Worm (Caenorhabditis elegans) whole organism, midembryonic: ENCODE data around the gene C09B8.8.

Experiments used
- T22C8.4 ChIP-seq: fragments of 200-800 bp; sonication (Bioruptor generic); IDR thresholded peaks from 2 replicates; pipeline ENCODE4 v1.3.6; 2022; ENCODE audit warnings: missing genetic modification characterization, missing compliant biosample characterization
- cog-1 ChIP-seq: sonication (generic microtip); optimal IDR thresholded peaks from 2 replicates; lab custom pipeline; 2016; ENCODE audit warnings: missing genetic modification characterization, missing compliant biosample characterization
- flt-1 ChIP-seq: fragments of 200-800 bp; sonication (Bioruptor generic); IDR thresholded peaks from 2 replicates; pipeline ENCODE4 v1.3.6; 2022; ENCODE audit warnings: missing genetic modification characterization, missing compliant biosample characterization
- klf-2 ChIP-seq: fragments of 200-800 bp; sonication (Bioruptor generic); conservative IDR thresholded peaks from 2 replicates; pipeline ENCODE4 v1.3.6; 2022; ENCODE audit warnings: missing genetic modification reagents, missing genetic modification characterization, missing compliant biosample characterization
- med-1 ChIP-seq: sonication (generic microtip); optimal IDR thresholded peaks from 2 replicates; lab custom pipeline; 2017; ENCODE audit warnings: missing genetic modification characterization, mild to moderate bottlenecking, missing compliant biosample characterization, antibody characterized with exemption, missing genetic modification reagents; ENCODE audit not compliant: insufficient read depth
- ref-1 ChIP-seq: fragments of 200-800 bp; sonication (Bioruptor generic); conservative IDR thresholded peaks from 2 replicates; pipeline ENCODE4 v1.3.6; 2022; ENCODE audit warnings: missing genetic modification reagents, missing genetic modification characterization, missing compliant biosample characterization
- tab-1 ChIP-seq: fragments of 200-800 bp; sonication (Bioruptor generic); IDR thresholded peaks from 2 replicates; pipeline ENCODE4 v1.3.6; 2022; ENCODE audit warnings: missing genetic modification characterization, missing compliant biosample characterization
- ztf-23 ChIP-seq: fragments of 200-800 bp; sonication (Bioruptor generic); IDR thresholded peaks from 2 replicates; pipeline ENCODE4 v1.3.6; 2022; ENCODE audit warnings: missing genetic modification reagents, missing genetic modification characterization, missing compliant biosample characterization
- ztf-29 ChIP-seq: fragments of 200-800 bp; sonication (Bioruptor generic); IDR thresholded peaks from 2 replicates; pipeline ENCODE4 v1.3.6; 2022; ENCODE audit warnings: missing genetic modification reagents, missing genetic modification characterization, missing compliant biosample characterization

Gene C09B8.8

DNA sequence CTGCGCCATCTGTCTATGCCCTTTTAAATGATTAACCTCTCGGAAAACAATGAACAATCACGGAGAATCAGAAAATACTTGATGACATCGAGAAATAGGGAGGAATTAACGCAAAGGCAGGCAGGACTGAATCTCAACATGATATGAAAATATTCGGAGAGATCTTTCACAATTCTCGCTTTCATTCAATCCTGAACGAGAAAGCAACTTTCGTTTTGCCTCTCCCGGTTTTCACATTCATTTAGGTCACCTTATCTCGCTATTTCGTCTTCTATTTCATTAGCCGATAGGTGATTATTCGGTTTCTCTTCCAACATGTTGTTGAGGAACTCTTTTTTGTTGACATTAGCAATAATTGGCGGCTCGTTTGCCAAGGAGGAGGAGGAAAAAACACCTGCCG is 11.0 kb upstream of the C09B8.8 start:
- TF ChIP-seq T22C8.4 (GFP tag; lab: Robert Waterston, UW) (no peak), ztf-29 (GFP tag; lab: Robert Waterston, UW) (no peak), tab-1 (GFP tag; lab: Robert Waterston, UW) (no peak), ztf-23 (GFP tag; lab: Robert Waterston, UW) (no peak), cog-1 (tag; lab: Kevin White, UChicago) (no peak), klf-2 (GFP tag; lab: Robert Waterston, UW) (no peak), ref-1 (GFP tag; lab: Robert Waterston, UW) (no peak), flt-1 (GFP tag; lab: Robert Waterston, UW) (no peak), med-1 (no peak)

DNA sequence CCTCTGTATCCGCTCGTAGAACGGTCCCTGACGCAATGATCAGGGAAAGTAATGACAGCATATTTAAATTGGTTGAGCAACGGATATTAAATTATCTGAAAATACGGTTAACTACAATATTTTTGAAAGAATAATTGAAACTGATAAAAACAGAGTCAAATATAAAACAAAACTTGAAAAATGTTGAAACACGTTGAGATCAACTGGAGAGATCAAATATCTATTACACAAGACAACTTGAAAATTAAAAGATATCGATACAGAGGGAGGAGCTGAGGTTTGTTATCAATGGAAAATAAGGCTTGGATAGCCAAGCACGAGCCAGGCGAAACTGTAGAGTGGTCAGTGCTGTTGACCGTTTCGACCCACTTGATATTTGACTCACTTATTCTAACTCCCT is 4.7 kb upstream of the C09B8.8 start, which contains the start of gene C09B8.3:
C09B8.3 (minus strand) TSS at position 101 of the 400 bp plus-strand sequence.
- TF ChIP-seq ref-1 (GFP tag; lab: Robert Waterston, UW) (no peak), med-1 (no peak), flt-1 (GFP tag; lab: Robert Waterston, UW) (no peak), klf-2 (GFP tag; lab: Robert Waterston, UW) (no peak), ztf-29 (GFP tag; lab: Robert Waterston, UW) (no peak), cog-1 (tag; lab: Kevin White, UChicago) (no peak), ztf-23 (GFP tag; lab: Robert Waterston, UW) (no peak), tab-1 (GFP tag; lab: Robert Waterston, UW) (no peak), T22C8.4 (GFP tag; lab: Robert Waterston, UW) (no peak)

DNA sequence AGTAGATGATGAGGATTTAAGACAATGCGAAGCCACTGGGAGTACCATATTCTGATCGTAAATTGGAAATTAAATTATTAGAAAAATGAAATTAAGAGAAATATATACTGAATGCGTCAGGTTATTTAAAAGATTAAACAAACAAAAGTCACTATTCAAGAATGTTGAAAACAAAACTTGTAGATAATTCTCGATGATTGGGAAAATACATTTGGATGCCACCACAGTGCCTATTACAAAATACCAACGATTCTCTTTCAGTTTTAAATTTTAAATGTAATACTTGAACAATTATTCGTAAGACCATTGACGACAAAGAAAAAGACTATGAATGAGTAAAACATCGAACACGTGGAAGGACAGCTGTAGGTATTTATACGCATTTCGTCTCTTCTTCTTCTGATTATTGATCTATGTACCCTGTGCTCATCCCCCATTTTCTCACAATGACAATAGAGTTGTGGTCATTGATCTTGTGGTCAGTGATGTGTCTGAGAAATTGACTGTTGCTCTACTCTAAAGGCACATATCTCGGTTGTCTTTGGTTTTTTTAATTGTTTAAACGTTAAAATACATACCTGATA is 4.7 kb downstream of the C09B8.8 start, which contains the start of gene C09B8.4:
C09B8.4 (minus strand) TSS at position 51 of the 584 bp plus-strand sequence.
- TF ChIP-seq ztf-23 (GFP tag; lab: Robert Waterston, UW) (no peak), flt-1 (GFP tag; lab: Robert Waterston, UW) (no peak), ztf-29 (GFP tag; lab: Robert Waterston, UW) (no peak), med-1 (no peak), klf-2 (GFP tag; lab: Robert Waterston, UW) (no peak), ref-1 (GFP tag; lab: Robert Waterston, UW) (no peak), cog-1 (tag; lab: Kevin White, UChicago) (no peak), T22C8.4 (GFP tag; lab: Robert Waterston, UW) (no peak), tab-1 (GFP tag; lab: Robert Waterston, UW) (no peak)

- TF ChIP-seq ztf-29 (GFP tag; lab: Robert Waterston, UW) (no peak), T22C8.4 (GFP tag; lab: Robert Waterston, UW) (no peak)
These were observed 5.5 kb downstream of the C09B8.8 start for ce11 chrX:6020782-6021181.

DNA sequence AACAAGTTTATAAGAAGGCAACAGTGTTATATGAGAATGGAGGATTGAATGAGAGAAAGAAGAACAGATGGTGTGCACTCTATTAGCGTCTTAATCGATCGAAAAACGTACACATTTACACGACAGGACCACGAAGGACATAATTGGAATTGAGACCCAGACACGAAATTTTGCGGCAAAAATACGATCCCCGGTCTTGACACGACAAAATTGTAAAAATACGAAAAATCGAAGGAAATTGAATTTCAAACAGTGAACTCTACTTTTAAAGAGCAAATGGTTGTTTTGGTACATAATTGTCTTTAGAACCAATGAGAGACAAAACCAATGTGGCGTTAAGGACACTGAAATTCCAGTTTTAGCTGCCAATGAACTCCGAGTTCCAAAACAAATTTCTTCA is 7.2 kb downstream of the C09B8.8 start, which contains the start of gene lelo-3:
lelo-3 (minus strand) TSS at position 101 of the 400 bp plus-strand sequence.
- no peak for TF ChIP-seq klf-2 (GFP tag; lab: Robert Waterston, UW)
- TF ChIP-seq cog-1 (tag; lab: Kevin White, UChicago): no peak
- no peak for TF ChIP-seq med-1
- TF ChIP-seq tab-1 (GFP tag; lab: Robert Waterston, UW): no peak
- TF ChIP-seq flt-1 (GFP tag; lab: Robert Waterston, UW): no peak
- no peak for TF ChIP-seq ztf-23 (GFP tag; lab: Robert Waterston, UW)
- TF ChIP-seq T22C8.4 (GFP tag; lab: Robert Waterston, UW): no peak
- no peak for TF ChIP-seq ztf-29 (GFP tag; lab: Robert Waterston, UW)
- TF ChIP-seq ref-1 (GFP tag; lab: Robert Waterston, UW): no peak

ce11 chrX:6024977-6025376 is 9.7 kb downstream of the C09B8.8 start:
- TF ChIP-seq T22C8.4 (GFP tag; lab: Robert Waterston, UW) (no peak), klf-2 (GFP tag; lab: Robert Waterston, UW) (no peak), med-1 (no peak), ref-1 (GFP tag; lab: Robert Waterston, UW) (no peak), ztf-29 (GFP tag; lab: Robert Waterston, UW) (no peak), flt-1 (GFP tag; lab: Robert Waterston, UW) (no peak), tab-1 (GFP tag; lab: Robert Waterston, UW) (no peak), ztf-23 (GFP tag; lab: Robert Waterston, UW) (no peak), cog-1 (tag; lab: Kevin White, UChicago) (no peak)

DNA sequence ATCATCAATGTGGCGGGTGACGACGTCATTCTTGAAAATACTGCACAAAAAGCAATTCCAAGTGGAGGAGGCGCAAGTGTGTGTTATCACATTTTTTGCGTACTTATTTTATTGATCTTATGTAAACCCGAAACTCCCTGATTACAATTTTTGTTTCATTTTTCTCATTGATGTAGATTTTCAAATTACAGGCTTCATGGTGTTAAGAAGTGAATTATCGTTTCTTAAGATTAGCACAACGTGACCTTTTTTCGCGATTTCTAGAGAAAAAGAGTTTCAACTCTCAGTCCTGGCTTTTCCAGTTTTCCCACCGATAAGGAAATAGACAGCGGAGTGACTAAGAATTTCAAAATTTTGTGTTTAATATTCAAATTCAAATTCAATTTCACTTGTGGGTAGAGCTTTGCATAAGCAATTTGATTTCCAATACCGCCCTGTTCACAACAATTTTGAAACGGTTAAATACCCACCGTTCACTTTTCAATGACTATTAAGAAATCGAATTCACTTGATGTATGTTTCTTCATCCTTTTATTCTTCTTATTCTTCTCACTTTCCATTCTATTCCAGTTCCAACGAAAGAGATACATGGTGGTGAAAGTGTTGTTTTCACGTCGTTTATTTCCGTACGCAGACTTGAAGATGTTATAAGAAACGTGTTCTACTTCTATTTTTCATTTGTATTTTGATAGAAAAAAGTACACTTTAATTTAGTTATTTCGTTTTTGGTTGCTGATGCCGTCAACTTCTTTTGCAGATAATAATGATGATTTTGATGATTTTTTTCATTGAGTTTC is 11.6 kb downstream of the C09B8.8 start:
- TF ChIP-seq cog-1 (tag; lab: Kevin White, UChicago) (no peak), med-1 (no peak), ref-1 (GFP tag; lab: Robert Waterston, UW) (no peak), ztf-29 (GFP tag; lab: Robert Waterston, UW) (no peak), ztf-23 (GFP tag; lab: Robert Waterston, UW) (no peak), T22C8.4 (GFP tag; lab: Robert Waterston, UW) (no peak), klf-2 (GFP tag; lab: Robert Waterston, UW) (no peak), flt-1 (GFP tag; lab: Robert Waterston, UW) (no peak), tab-1 (GFP tag; lab: Robert Waterston, UW) (no peak)

DNA sequence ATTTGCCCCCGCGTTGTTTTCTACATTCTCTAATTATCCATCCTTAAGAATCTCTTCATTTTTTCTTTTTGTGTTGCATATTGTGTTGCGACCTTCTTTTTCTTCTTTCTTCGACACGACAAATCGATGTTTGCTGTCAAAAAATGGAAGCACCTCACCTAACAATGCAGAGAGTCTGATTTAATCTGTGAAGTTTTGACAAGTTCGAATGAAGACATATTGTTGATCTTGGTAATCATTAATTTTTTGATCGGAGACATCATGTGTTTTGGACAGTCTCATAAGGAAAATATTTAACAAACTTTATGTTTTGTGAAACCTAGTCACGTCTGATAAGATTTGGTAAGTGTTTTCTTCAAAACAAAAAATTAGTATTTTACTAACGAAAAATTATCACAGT is 13.8 kb downstream of the C09B8.8 start:
- no peak for TF ChIP-seq klf-2 (GFP tag; lab: Robert Waterston, UW)
- no peak for TF ChIP-seq med-1
- TF ChIP-seq T22C8.4 (GFP tag; lab: Robert Waterston, UW): no peak
- TF ChIP-seq flt-1 (GFP tag; lab: Robert Waterston, UW): no peak
- no peak for TF ChIP-seq ztf-23 (GFP tag; lab: Robert Waterston, UW)
- no peak for TF ChIP-seq cog-1 (tag; lab: Kevin White, UChicago)
- no peak for TF ChIP-seq ztf-29 (GFP tag; lab: Robert Waterston, UW)
- TF ChIP-seq tab-1 (GFP tag; lab: Robert Waterston, UW): no peak
- no peak for TF ChIP-seq ref-1 (GFP tag; lab: Robert Waterston, UW)
